Worm (Caenorhabditis elegans) whole organism, L4/young adult: ENCODE data around the gene pdfr-1.

Source experiments
- W03F9.2 ChIP-seq: fragments of 150-350 bp; optimal IDR thresholded peaks from 2 replicates; lab custom pipeline; 2014; ENCODE audit warnings: missing biosample characterization, missing genetic modification characterization
- him-1 ChIP-seq: sonication (generic microtip); optimal IDR thresholded peaks from 2 replicates; lab custom pipeline; 2016; ENCODE audit warnings: missing genotype, missing genetic modification reagents, missing genetic modification characterization, missing compliant biosample characterization

- TF ChIP-seq W03F9.2 (tag; lab: Kevin White, UChicago) (no peak), him-1 (no peak)
Measured at ce11 chrIII:6610522-6610921, 41.4 kb downstream of the pdfr-1 start, which contains the start of gene srh-40.
